Fruit fly (Drosophila melanogaster): ENCODE data around the gene CG13409.

Gene CG13409

dm6 chr3R:22023041-22023626 is 8.6 kb downstream of the CG13409 start, which contains the start of the genes Mitofilin and mRpL35 (continued):
- TF ChIP-seq CG11762 (GFP tag; optimal IDR thresholded peaks at IDR 0.05; ENCODE audit: insufficient read depth) (no peak), cyc (GFP tag; optimal IDR thresholded peaks at IDR 0.05) (peak; percentile 53)

- TF ChIP-seq Eip78C (GFP tag), result peak; percentile 17
- no peak for TF ChIP-seq Hr38 (GFP tag; optimal IDR thresholded peaks at IDR 0.05)
- TF ChIP-seq Hr39 (GFP tag; optimal IDR thresholded peaks at IDR 0.05), result no peak
- TF ChIP-seq Smox (GFP tag; optimal IDR thresholded peaks at IDR 0.05), result no peak
- peak; percentile 90 for TF ChIP-seq vri (GFP tag; optimal IDR thresholded peaks at IDR 0.05)
- no peak for TF ChIP-seq eg (GFP tag; IDR thresholded peaks at IDR 0.05)
- no peak for TF ChIP-seq CG11762 (GFP tag; optimal IDR thresholded peaks at IDR 0.05; ENCODE audit: insufficient read depth)
- no peak for TF ChIP-seq Ets21C (GFP tag; optimal IDR thresholded peaks at IDR 0.05)
- TF ChIP-seq CG6854 (GFP tag; optimal IDR thresholded peaks at IDR 0.05), result no peak
- no peak for TF ChIP-seq pdm3 (GFP tag; optimal IDR thresholded peaks at IDR 0.05)
- TF ChIP-seq dac (GFP tag; optimal IDR thresholded peaks at IDR 0.05), result no peak
- no peak for TF ChIP-seq Eip93F (GFP tag; optimal IDR thresholded peaks at IDR 0.05)
- no peak for TF ChIP-seq spab (GFP tag; optimal IDR thresholded peaks at IDR 0.05)
- TF ChIP-seq CG8632 (GFP tag; optimal IDR thresholded peaks at IDR 0.05), result no peak
- TF ChIP-seq CG7368 (GFP tag; optimal IDR thresholded peaks at IDR 0.05), result no peak
- TF ChIP-seq CG31627 (GFP tag; optimal IDR thresholded peaks at IDR 0.05), result no peak
- TF ChIP-seq esn (GFP tag; optimal IDR thresholded peaks at IDR 0.05), result no peak
- no peak for TF ChIP-seq Hr4 (GFP tag; optimal IDR thresholded peaks at IDR 0.05)
- TF ChIP-seq CG10669 (GFP tag; optimal IDR thresholded peaks at IDR 0.05), result no peak
- 0 out of 2 replicates have a peak, but pooled peaks have one; percentile 16 for TF ChIP-seq CG15336 (GFP tag; IDR thresholded peaks at IDR 0.05)
- no peak for TF ChIP-seq CG9139 (GFP tag; optimal IDR thresholded peaks at IDR 0.05)
- no peak for TF ChIP-seq CG8319 (GFP tag; optimal IDR thresholded peaks at IDR 0.05)
- no peak for TF ChIP-seq topi (GFP tag; optimal IDR thresholded peaks at IDR 0.05)
- TF ChIP-seq fd59A (GFP tag; optimal IDR thresholded peaks at IDR 0.05), result no peak
Measured at dm6 chr3R:22022623-22023022, 9.1 kb downstream of the CG13409 start.

dm6 chr3R:22018777-22019420 is 12.8 kb downstream of the CG13409 start, which contains the start of gene Idh3b:
Gene Idh3b (minus strand): TSS chr3R:22019382.
- peak; percentile 50 for TF ChIP-seq acj6 (GFP tag; optimal IDR thresholded peaks at IDR 0.05)
- TF ChIP-seq CG6792 (GFP tag; optimal IDR thresholded peaks at IDR 0.05), result peak; percentile 29
- no peak for TF ChIP-seq Met (GFP tag; optimal IDR thresholded peaks at IDR 0.05)
- no peak for TF ChIP-seq OdsH (GFP tag; optimal IDR thresholded peaks at IDR 0.05)
- peak; percentile 54 for TF ChIP-seq topi (GFP tag; optimal IDR thresholded peaks at IDR 0.05)
- TF ChIP-seq CG9139 (GFP tag; optimal IDR thresholded peaks at IDR 0.05), result no peak
- TF ChIP-seq CG34406 (GFP tag; optimal IDR thresholded peaks at IDR 0.05), result no peak
- no peak for TF ChIP-seq dac (GFP tag; optimal IDR thresholded peaks at IDR 0.05)
- TF ChIP-seq Sox15 (GFP tag; optimal IDR thresholded peaks at IDR 0.05), result peak; percentile 16
- no peak for TF ChIP-seq CG6276 (GFP tag; optimal IDR thresholded peaks at IDR 0.05)
- TF ChIP-seq Ets21C (GFP tag; optimal IDR thresholded peaks at IDR 0.05), result peak; percentile 29
- TF ChIP-seq CG1621 (tag; optimal IDR thresholded peaks at IDR 0.05), result no peak
- peak; percentile 55 for TF ChIP-seq Sox14 (GFP tag; optimal IDR thresholded peaks at IDR 0.05)
- no peak for TF ChIP-seq CG16779 (tag; optimal IDR thresholded peaks at IDR 0.05)
- peak; percentile 70 for TF ChIP-seq vri (GFP tag; optimal IDR thresholded peaks at IDR 0.05)
- TF ChIP-seq salr (GFP tag; optimal IDR thresholded peaks at IDR 0.05), result no peak
- TF ChIP-seq cyc (GFP tag; optimal IDR thresholded peaks at IDR 0.05), result peak; percentile 56
- no peak for TF ChIP-seq CG32006 (GFP tag; optimal IDR thresholded peaks at IDR 0.05)
- TF ChIP-seq fkh (GFP tag; optimal IDR thresholded peaks at IDR 0.05), result no peak
- no peak for TF ChIP-seq Hr4 (GFP tag; optimal IDR thresholded peaks at IDR 0.05)
- TF ChIP-seq CG7368 (GFP tag; optimal IDR thresholded peaks at IDR 0.05), result no peak
- no peak; the same call in 1 of the 3 replicates for TF ChIP-seq CG6163 (GFP tag; IDR thresholded peaks at IDR 0.05)
- TF ChIP-seq CG11902 (GFP tag; optimal IDR thresholded peaks at IDR 0.05), result peak; percentile 21
- TF ChIP-seq Blimp-1 (GFP tag; optimal IDR thresholded peaks at IDR 0.05), result no peak
- TF ChIP-seq achi (GFP tag; optimal IDR thresholded peaks at IDR 0.05), result no peak
- TF ChIP-seq CG15336 (GFP tag; IDR thresholded peaks at IDR 0.05), result no peak
- no peak for TF ChIP-seq Ets96B (tag; optimal IDR thresholded peaks at IDR 0.05)
- TF ChIP-seq CG8632 (GFP tag; optimal IDR thresholded peaks at IDR 0.05), result no peak
- peak in 1 of 2 experiments; percentile 26 for TF ChIP-seq ss (GFP tag; optimal IDR thresholded peaks at IDR 0.05)
- TF ChIP-seq spab (GFP tag; optimal IDR thresholded peaks at IDR 0.05), result no peak
- peak; percentile 53 for TF ChIP-seq CG31627 (GFP tag; optimal IDR thresholded peaks at IDR 0.05)
- TF ChIP-seq lz (GFP tag; optimal IDR thresholded peaks at IDR 0.05), result peak; percentile 62
- no peak for TF ChIP-seq eg (GFP tag; IDR thresholded peaks at IDR 0.05)
- no peak for TF ChIP-seq fd59A (GFP tag; optimal IDR thresholded peaks at IDR 0.05)

Data from whole organism, prepupa.